Fruit fly (Drosophila melanogaster) whole organism, pupa: ENCODE measurements around the gene CG7579.

Experiments used
- CG10348 ChIP-seq: fragments of 200-800 bp; sonication (Bioruptor generic); IDR thresholded peaks from 2 replicates; pipeline ENCODE4 v1.3.6; 2022; ENCODE audit warnings: missing biosample characterization, missing genetic modification characterization
- CG12605 ChIP-seq: fragments of 200-800 bp; sonication (Bioruptor generic); IDR thresholded peaks from 2 replicates; pipeline ENCODE4 v1.3.6; 2022; ENCODE audit warnings: missing biosample characterization, missing genetic modification characterization
- CG13204 ChIP-seq: fragments of 200-800 bp; sonication (Bioruptor generic); optimal IDR thresholded peaks from 2 replicates; lab custom pipeline; 2018; ENCODE audit warnings: missing biosample characterization, mild to moderate bottlenecking, missing genetic modification characterization, moderate library complexity
- CG14655 ChIP-seq: fragments of 200-800 bp; sonication (Bioruptor generic); optimal IDR thresholded peaks from 3 replicates; lab custom pipeline; 2017; ENCODE audit warnings: mild to moderate bottlenecking, missing biosample characterization, missing genetic modification reagents, missing genetic modification characterization
- CG15710 ChIP-seq: fragments of 200-800 bp; sonication (Bioruptor generic); optimal IDR thresholded peaks from 2 replicates; lab custom pipeline; 2018; ENCODE audit warnings: missing biosample characterization, mild to moderate bottlenecking, missing genetic modification characterization, moderate library complexity
- CG17806 ChIP-seq: fragments of 200-800 bp; sonication (Bioruptor generic); optimal IDR thresholded peaks from 2 replicates; lab custom pipeline; 2018; ENCODE audit warnings: missing biosample characterization, mild to moderate bottlenecking, missing genetic modification characterization, moderate library complexity
- CG32121 ChIP-seq: fragments of 200-800 bp; sonication (Bioruptor generic); IDR thresholded peaks from 2 replicates; pipeline ENCODE4 v1.3.6; 2022; ENCODE audit warnings: missing biosample characterization, missing genetic modification characterization
- CG34367 ChIP-seq: fragments of 200-800 bp; sonication (Bioruptor generic); optimal IDR thresholded peaks from 2 replicates; lab custom pipeline; 2018; ENCODE audit warnings: missing biosample characterization, mild to moderate bottlenecking, missing genetic modification characterization
- CG4496 ChIP-seq: fragments of 200-800 bp; sonication (Bioruptor generic); IDR thresholded peaks from 3 replicates; pipeline ENCODE4 v1.3.6; 2022; ENCODE audit warnings: missing biosample characterization, missing genetic modification characterization
- CG8159 ChIP-seq: fragments of 200-800 bp; sonication (Bioruptor generic); optimal IDR thresholded peaks from 3 replicates; lab custom pipeline; 2018; ENCODE audit warnings: missing biosample characterization, mild to moderate bottlenecking, missing genetic modification characterization, moderate library complexity
- CG8301 ChIP-seq: fragments of 200-800 bp; sonication (Bioruptor generic); optimal IDR thresholded peaks from 2 replicates; lab custom pipeline; 2018; ENCODE audit warnings: missing biosample characterization, mild to moderate bottlenecking, missing genetic modification characterization
- CG9948 ChIP-seq: fragments of 200-800 bp; sonication (Bioruptor generic); optimal IDR thresholded peaks from 2 replicates; lab custom pipeline; 2018; ENCODE audit warnings: missing biosample characterization, mild to moderate bottlenecking, missing genetic modification characterization, moderate library complexity
- D1 ChIP-seq: fragments of 200-800 bp; sonication (Bioruptor generic); optimal IDR thresholded peaks from 2 replicates; lab custom pipeline; 2018; ENCODE audit warnings: missing biosample characterization, mild to moderate bottlenecking, missing genetic modification characterization, moderate library complexity
- EcR ChIP-seq: fragments of 200-800 bp; sonication (Bioruptor generic); optimal IDR thresholded peaks from 3 replicates; lab custom pipeline; 2019; ENCODE audit warnings: missing biosample characterization, missing genetic modification characterization, mild to moderate bottlenecking, moderate library complexity, missing genetic modification reagents
- Ets98B ChIP-seq: fragments of 200-800 bp; sonication (Bioruptor generic); IDR thresholded peaks from 2 replicates; pipeline ENCODE4 v1.3.6; 2022; ENCODE audit warnings: missing biosample characterization, missing genetic modification characterization
- Pif1A ChIP-seq: fragments of 200-800 bp; sonication (Bioruptor generic); optimal IDR thresholded peaks from 3 replicates; lab custom pipeline; 2016; ENCODE audit warnings: missing biosample characterization, missing genetic modification characterization
- Pif1B ChIP-seq: fragments of 200-800 bp; sonication (Bioruptor generic); optimal IDR thresholded peaks from 3 replicates; lab custom pipeline; 2016; ENCODE audit warnings: missing biosample characterization, missing genetic modification characterization
- Snoo ChIP-seq: fragments of 200-800 bp; sonication (Bioruptor generic); optimal IDR thresholded peaks from 3 replicates; lab custom pipeline; 2017; ENCODE audit warnings: missing biosample characterization, mild to moderate bottlenecking, missing genetic modification characterization, inconsistent platforms
- fd96Ca ChIP-seq: fragments of 200-800 bp; sonication (Bioruptor generic); IDR thresholded peaks from 3 replicates; pipeline ENCODE4 v1.3.6; 2022; ENCODE audit warnings: missing biosample characterization, missing genetic modification characterization
- gl ChIP-seq: fragments of 200-800 bp; sonication (Bioruptor generic); optimal IDR thresholded peaks from 2 replicates; lab custom pipeline; 2018; ENCODE audit warnings: missing biosample characterization, mild to moderate bottlenecking, missing genetic modification characterization
- rn ChIP-seq: fragments of 200-800 bp; sonication (Bioruptor generic); IDR thresholded peaks from 2 replicates; pipeline ENCODE4 v1.3.6; 2022; ENCODE audit warnings: missing biosample characterization, missing genetic modification characterization

CG7579 gene

dm6 chr3L:15710125-15710524 is 26.9 kb upstream of the CG7579 start:
- TF ChIP-seq CG8301 (tag; lab: Kevin White, UChicago), result no peak
- no peak for TF ChIP-seq gl (tag; lab: Kevin White, UChicago)
- no peak for TF ChIP-seq CG10348
- TF ChIP-seq CG15710 (tag; lab: Kevin White, UChicago), result no peak
- no peak for TF ChIP-seq EcR (GFP tag; lab: Kevin White, UChicago)
- no peak for TF ChIP-seq Snoo (tag; lab: Kevin White, UChicago)
- TF ChIP-seq CG32121 (GFP tag; lab: Robert Waterston, UW), result no peak
- no peak for TF ChIP-seq Ets98B (GFP tag; lab: Robert Waterston, UW)
- TF ChIP-seq Pif1A (GFP tag; lab: Kevin White, UChicago), result no peak

dm6 chr3L:15708579-15708978 is 25.3 kb upstream of the CG7579 start:
- peak; percentile 81 for TF ChIP-seq CG8301 (tag; lab: Kevin White, UChicago)
- peak; percentile 69; the same call in 1 of the 3 replicates for TF ChIP-seq CG4496
- peak; percentile 64 for TF ChIP-seq Ets98B (GFP tag; lab: Robert Waterston, UW)
- TF ChIP-seq CG15710 (tag; lab: Kevin White, UChicago), result no peak
- TF ChIP-seq CG13204 (GFP tag; lab: Kevin White, UChicago), result no peak
- TF ChIP-seq CG32121 (GFP tag; lab: Robert Waterston, UW), result peak; percentile 83
- TF ChIP-seq CG9948 (tag; lab: Kevin White, UChicago), result no peak
- TF ChIP-seq Snoo (tag; lab: Kevin White, UChicago), result no peak
- TF ChIP-seq CG8159 (tag; lab: Kevin White, UChicago), result no peak
- no peak for TF ChIP-seq D1 (tag; lab: Kevin White, UChicago)
- no peak for TF ChIP-seq rn (GFP tag; lab: Robert Waterston, UW)
- TF ChIP-seq gl (tag; lab: Kevin White, UChicago), result no peak
- 0 out of 2 replicates have a peak, but pooled peaks have one; percentile 30 for TF ChIP-seq CG12605 (GFP tag; lab: Robert Waterston, UW)
- no peak for TF ChIP-seq Pif1B (GFP tag; lab: Kevin White, UChicago)
- no peak for TF ChIP-seq CG17806 (tag; lab: Kevin White, UChicago)
- TF ChIP-seq CG10348, result no peak
- TF ChIP-seq Pif1A (GFP tag; lab: Kevin White, UChicago), result no peak
- TF ChIP-seq CG34367 (tag; lab: Kevin White, UChicago), result no peak
- no peak; the same call in 2 of the 3 replicates for TF ChIP-seq fd96Ca (GFP tag; lab: Robert Waterston, UW)
- peak; percentile 67 for TF ChIP-seq CG14655 (GFP tag; lab: Kevin White, UChicago)
- no peak for TF ChIP-seq EcR (GFP tag; lab: Kevin White, UChicago)

- TF ChIP-seq fd96Ca (GFP tag; lab: Robert Waterston, UW) (0 out of 3 replicates have a peak, but pooled peaks have one; percentile 53), CG4496 (no peak), Ets98B (GFP tag; lab: Robert Waterston, UW) (no peak)
Measured at dm6 chr3L:15708158-15708557, 24.9 kb upstream of the CG7579 start.

- TF ChIP-seq CG14655 (GFP tag; lab: Kevin White, UChicago) (no peak), Snoo (tag; lab: Kevin White, UChicago) (no peak), CG8301 (tag; lab: Kevin White, UChicago) (no peak), CG8159 (tag; lab: Kevin White, UChicago) (no peak), fd96Ca (GFP tag; lab: Robert Waterston, UW) (no peak)
Measured at dm6 chr3L:15706199-15706598, 23.0 kb upstream of the CG7579 start.

- TF ChIP-seq rn (GFP tag; lab: Robert Waterston, UW), result no peak
- TF ChIP-seq CG8159 (tag; lab: Kevin White, UChicago), result peak; percentile 70
- TF ChIP-seq CG15710 (tag; lab: Kevin White, UChicago), result peak; percentile 54
- TF ChIP-seq CG9948 (tag; lab: Kevin White, UChicago), result peak; percentile 64
- peak; percentile 30 for TF ChIP-seq EcR (GFP tag; lab: Kevin White, UChicago)
- TF ChIP-seq Pif1A (GFP tag; lab: Kevin White, UChicago), result no peak
- TF ChIP-seq CG8301 (tag; lab: Kevin White, UChicago), result peak; percentile 64
- no peak for TF ChIP-seq Ets98B (GFP tag; lab: Robert Waterston, UW)
- no peak for TF ChIP-seq Snoo (tag; lab: Kevin White, UChicago)
- TF ChIP-seq CG32121 (GFP tag; lab: Robert Waterston, UW), result no peak
- peak; percentile 53 for TF ChIP-seq CG17806 (tag; lab: Kevin White, UChicago)
- TF ChIP-seq CG34367 (tag; lab: Kevin White, UChicago), result peak; percentile 40
- no peak for TF ChIP-seq CG12605 (GFP tag; lab: Robert Waterston, UW)
- TF ChIP-seq CG14655 (GFP tag; lab: Kevin White, UChicago), result peak; percentile 75
- TF ChIP-seq, all 21 proteins: peak for 8
Measured at dm6 chr3L:15704250-15704985, 21.2 kb upstream of the CG7579 start.
